Worm (Caenorhabditis elegans): Measurements from ENCODE around the gene ssp-34.

Gene ssp-34

ce11 chrIV:10688972-10689567 is 49.3 kb downstream of the ssp-34 start, which contains the start of gene R102.3:
R102.3 (plus strand) TSS chrIV:10689517.
- TF ChIP-seq sox-4 (tag; optimal IDR thresholded peaks at IDR 0.05) (peak; percentile 22), nhr-47 (tag; optimal IDR thresholded peaks at IDR 0.05) (peak; percentile 41), lin-13 (GFP tag; optimal IDR thresholded peaks at IDR 0.05) (no peak), hpl-2 (GFP tag; optimal IDR thresholded peaks at IDR 0.05) (no peak), nhr-71 (tag; optimal IDR thresholded peaks at IDR 0.05) (peak; percentile 59), lsy-2 (tag; optimal IDR thresholded peaks at IDR 0.05) (no peak), sptf-1 (tag; optimal IDR thresholded peaks at IDR 0.05) (no peak), fkh-8 (tag; optimal IDR thresholded peaks at IDR 0.05) (peak; percentile 73)
